Worm (Caenorhabditis elegans) whole organism, L1 larva: Measurements from ENCODE around the gene pxd-1.

Experiments used
- C04F5.9 ChIP-seq: sonication (generic microtip); optimal IDR thresholded peaks from 2 replicates; lab custom pipeline; 2016; ENCODE audit warnings: missing genetic modification characterization, missing compliant biosample characterization
- blmp-1 ChIP-seq: fragments of 150-350 bp; optimal IDR thresholded peaks from 2 replicates; lab custom pipeline; 2014; ENCODE audit warnings: missing biosample characterization, missing genetic modification characterization
- ceh-63 ChIP-seq: fragments of 200-800 bp; sonication (Bioruptor generic); optimal IDR thresholded peaks from 2 replicates; lab custom pipeline; 2018; ENCODE audit warnings: mild to moderate bottlenecking, missing genetic modification characterization, missing compliant biosample characterization
- efl-1 ChIP-seq, 4 experiments: fragments of 150-350 bp; optimal IDR thresholded peaks in 3 of 4; peaks in 1 of 4; 1 replicate in 1 of 4; 2 replicates in 3 of 4; lab custom pipeline; 2014; ENCODE audit warnings: missing biosample characterization in 2 of 4, missing genetic modification characterization in 2 of 4, missing genetic modification reagents in 2 of 4
- ets-5 ChIP-seq: fragments of 200-800 bp; sonication (Bioruptor generic); IDR thresholded peaks from 2 replicates; pipeline ENCODE4 v1.3.6; 2022; ENCODE audit warnings: missing genetic modification characterization, missing compliant biosample characterization
- irx-1 ChIP-seq: sonication (generic microtip); optimal IDR thresholded peaks from 2 replicates; lab custom pipeline; 2016; ENCODE audit warnings: missing genetic modification characterization, missing compliant biosample characterization
- lin-15B ChIP-seq: fragments of 150-350 bp; sonication (generic microtip); optimal IDR thresholded peaks from 3 replicates; lab custom pipeline; 2014; ENCODE audit warnings: missing biosample characterization, missing genetic modification characterization
- lin-35 ChIP-seq, 2 experiments: fragments of 150-350 bp; optimal IDR thresholded peaks; 2 replicates each; lab custom pipeline; 2014; ENCODE audit warnings: missing biosample characterization in 2 of 2, missing genetic modification characterization in 2 of 2, missing genetic modification reagents in 2 of 2
- lin-39 ChIP-seq: fragments of 150-350 bp; optimal IDR thresholded peaks from 2 replicates; lab custom pipeline; 2014; ENCODE audit warnings: missing biosample characterization, missing genetic modification reagents, missing genetic modification characterization
- mep-1 ChIP-seq: fragments of 150-350 bp; optimal IDR thresholded peaks from 2 replicates; lab custom pipeline; 2014; ENCODE audit warnings: missing biosample characterization, missing genetic modification characterization
- nhr-12 ChIP-seq: sonication (generic microtip); optimal IDR thresholded peaks from 2 replicates; lab custom pipeline; 2017; ENCODE audit warnings: missing biosample characterization, missing genetic modification characterization
- skn-1 ChIP-seq: fragments of 150-350 bp; optimal IDR thresholded peaks from 2 replicates; lab custom pipeline; 2014; ENCODE audit warnings: missing biosample characterization, missing genetic modification characterization
- unc-130 ChIP-seq: fragments of 150-350 bp; optimal IDR thresholded peaks from 2 replicates; lab custom pipeline; 2017; ENCODE audit warnings: missing biosample characterization, missing genetic modification characterization, inconsistent platforms
- unc-62 ChIP-seq: fragments of 150-350 bp; optimal IDR thresholded peaks from 2 replicates; lab custom pipeline; 2014; ENCODE audit warnings: missing biosample characterization, missing genetic modification reagents, missing genetic modification characterization

DNA sequence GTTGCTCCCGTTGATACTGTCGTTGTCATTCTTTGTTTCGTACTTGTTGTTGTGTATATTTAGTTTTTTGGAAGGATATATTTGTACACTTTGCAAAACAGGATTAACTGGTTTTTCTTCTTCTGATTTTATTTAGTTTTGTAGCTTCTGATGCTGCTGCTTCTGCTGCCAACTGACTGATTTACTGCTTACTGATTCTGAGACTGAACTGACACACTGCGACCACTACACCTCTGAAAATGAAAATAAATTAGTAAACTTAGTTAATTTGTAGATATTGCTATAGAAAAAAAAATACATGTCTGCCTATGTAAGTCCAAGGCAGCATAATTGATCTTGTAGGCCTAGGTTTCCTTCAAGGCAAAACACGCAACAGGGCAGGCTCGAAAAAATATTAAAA lies 33.3 kb upstream of the pxd-1 start, which contains the start of gene R10E9.4:
- TF ChIP-seq irx-1 (tag; lab: Kevin White, UChicago) (no peak), lin-15B (tag; lab: Kevin White, UChicago) (no peak), C04F5.9 (tag; lab: Kevin White, UChicago) (no peak), unc-62 (GFP tag; lab: Kevin White, UChicago) (no peak), ceh-63 (GFP tag; lab: Kevin White, UChicago) (no peak), mep-1 (no peak), lin-39 (tag; lab: Kevin White, UChicago) (no peak), skn-1 (tag; lab: Kevin White, UChicago) (no peak), blmp-1 (no peak), unc-130 (tag; lab: Kevin White, UChicago) (no peak), ets-5 (no peak), lin-35 (GFP tag; optimal IDR thresholded peaks at IDR 0.05; lab: Kevin White, UChicago) (no peak), nhr-12 (no peak), efl-1 (optimal IDR thresholded peaks at IDR 0.05; lab: Kevin White, UChicago) (no peak), efl-1 (GFP tag; optimal IDR thresholded peaks at IDR 0.05 in 1 of 2; lab: Kevin White, UChicago) (no peak)
